Worm (Caenorhabditis elegans) whole organism, mixed stage, embryonic: ENCODE data around the gene C15H9.2.

Experiments
- M03D4.4 ChIP-seq: sonication (generic microtip); optimal IDR thresholded peaks from 2 replicates; lab custom pipeline; 2017; ENCODE audit warnings: mild to moderate bottlenecking, missing genetic modification characterization, missing compliant biosample characterization
- bed-3 ChIP-seq: fragments of 200-800 bp; sonication (Bioruptor generic); optimal IDR thresholded peaks from 3 replicates; lab custom pipeline; 2018; ENCODE audit warnings: mild to moderate bottlenecking, missing genetic modification characterization, moderate library complexity, missing compliant biosample characterization
- blmp-1 ChIP-seq: fragments of 150-350 bp; optimal IDR thresholded peaks from 2 replicates; lab custom pipeline; 2014; ENCODE audit warnings: missing biosample characterization, missing genetic modification characterization
- ceh-39 ChIP-seq: fragments of 150-350 bp; optimal IDR thresholded peaks from 2 replicates; lab custom pipeline; 2014; ENCODE audit warnings: missing biosample characterization, missing genetic modification characterization
- ceh-43 ChIP-seq: fragments of 200-800 bp; sonication (Bioruptor generic); optimal IDR thresholded peaks from 2 replicates; lab custom pipeline; 2018; ENCODE audit warnings: mild to moderate bottlenecking, missing genetic modification characterization, moderate library complexity, missing compliant biosample characterization
- ceh-83 ChIP-seq: fragments of 200-800 bp; sonication (Bioruptor generic); optimal IDR thresholded peaks from 2 replicates; lab custom pipeline; 2018; ENCODE audit warnings: mild to moderate bottlenecking, missing genetic modification characterization, missing compliant biosample characterization
- ces-1 ChIP-seq: fragments of 150-350 bp; optimal IDR thresholded peaks from 2 replicates; lab custom pipeline; 2014; ENCODE audit warnings: missing biosample characterization, missing genetic modification reagents, missing genetic modification characterization
- cnd-1 ChIP-seq: fragments of 200-800 bp; sonication (Bioruptor generic); optimal IDR thresholded peaks from 2 replicates; lab custom pipeline; 2018; ENCODE audit warnings: mild to moderate bottlenecking, missing genetic modification characterization, missing compliant biosample characterization
- drap-1 ChIP-seq: fragments of 200-800 bp; sonication (Bioruptor generic); optimal IDR thresholded peaks from 3 replicates; lab custom pipeline; 2018; ENCODE audit warnings: mild to moderate bottlenecking, missing genetic modification characterization, missing compliant biosample characterization
- elt-1 ChIP-seq: sonication (generic microtip); optimal IDR thresholded peaks from 2 replicates; lab custom pipeline; 2017; ENCODE audit warnings: missing genetic modification characterization, mild to moderate bottlenecking, missing compliant biosample characterization, antibody characterized with exemption, moderate library complexity, borderline replicate concordance; ENCODE audit not compliant: insufficient read depth
- flh-1 ChIP-seq: fragments of 200-800 bp; sonication (Bioruptor generic); optimal IDR thresholded peaks from 2 replicates; lab custom pipeline; 2018; ENCODE audit warnings: mild to moderate bottlenecking, missing genetic modification characterization, moderate library complexity, missing compliant biosample characterization
- ham-2 ChIP-seq: fragments of 200-800 bp; sonication (Bioruptor generic); optimal IDR thresholded peaks from 2 replicates; lab custom pipeline; 2018; ENCODE audit warnings: mild to moderate bottlenecking, missing genetic modification characterization, missing compliant biosample characterization
- hlh-1 ChIP-seq: fragments of 150-350 bp; optimal IDR thresholded peaks from 2 replicates; lab custom pipeline; 2014; ENCODE audit warnings: missing biosample characterization, missing genetic modification reagents, missing genetic modification characterization
- lin-13 ChIP-seq: fragments of 150-350 bp; optimal IDR thresholded peaks from 2 replicates; lab custom pipeline; 2014; ENCODE audit warnings: missing biosample characterization, missing genetic modification characterization
- lin-32 ChIP-seq: fragments of 200-800 bp; sonication (Bioruptor generic); optimal IDR thresholded peaks from 2 replicates; lab custom pipeline; 2018; ENCODE audit warnings: mild to moderate bottlenecking, missing genetic modification characterization, missing compliant biosample characterization
- mab-5 ChIP-seq: fragments of 150-350 bp; optimal IDR thresholded peaks from 2 replicates; lab custom pipeline; 2014; ENCODE audit warnings: missing biosample characterization, missing genetic modification characterization
- mls-2 ChIP-seq: sonication (generic microtip); optimal IDR thresholded peaks from 2 replicates; lab custom pipeline; 2016; ENCODE audit warnings: mild to moderate bottlenecking, missing genetic modification characterization, moderate library complexity, missing compliant biosample characterization
- nhr-2 ChIP-seq: fragments of 150-350 bp; optimal IDR thresholded peaks from 2 replicates; lab custom pipeline; 2014; ENCODE audit warnings: missing biosample characterization, missing genetic modification characterization
- nhr-237 ChIP-seq: fragments of 150-350 bp; optimal IDR thresholded peaks from 2 replicates; lab custom pipeline; 2014; ENCODE audit warnings: missing biosample characterization, missing genetic modification characterization
- nhr-28 ChIP-seq: fragments of 150-350 bp; optimal IDR thresholded peaks from 2 replicates; lab custom pipeline; 2014; ENCODE audit warnings: missing biosample characterization, missing genetic modification characterization
- nhr-76 ChIP-seq: sonication (generic microtip); optimal IDR thresholded peaks from 2 replicates; lab custom pipeline; 2017; ENCODE audit warnings: missing biosample characterization, missing genetic modification characterization
- pha-4 ChIP-seq: fragments of 150-350 bp; optimal IDR thresholded peaks from 2 replicates; lab custom pipeline; 2018; ENCODE audit warnings: missing biosample characterization, missing genetic modification reagents, missing genetic modification characterization
- sem-2 ChIP-seq: fragments of 200-800 bp; sonication (Bioruptor generic); optimal IDR thresholded peaks from 2 replicates; lab custom pipeline; 2018; ENCODE audit warnings: mild to moderate bottlenecking, missing genetic modification characterization, missing compliant biosample characterization
- snpc-4 ChIP-seq: fragments of 150-350 bp; optimal IDR thresholded peaks from 2 replicates; lab custom pipeline; 2014; ENCODE audit warnings: missing biosample characterization, missing genetic modification characterization
- sptf-1 ChIP-seq: sonication (generic microtip); optimal IDR thresholded peaks from 2 replicates; lab custom pipeline; 2017; ENCODE audit warnings: mild to moderate bottlenecking, missing genetic modification characterization, moderate library complexity, missing compliant biosample characterization
- tbx-8 ChIP-seq: fragments of 200-800 bp; sonication (Bioruptor generic); optimal IDR thresholded peaks from 2 replicates; lab custom pipeline; 2018; ENCODE audit warnings: mild to moderate bottlenecking, missing genetic modification characterization, moderate library complexity, missing compliant biosample characterization
- unc-120 ChIP-seq: sonication (generic microtip); optimal IDR thresholded peaks from 2 replicates; lab custom pipeline; 2017; ENCODE audit warnings: missing genetic modification characterization, missing compliant biosample characterization; ENCODE audit not compliant: poor library complexity, severe bottlenecking
- unc-39 ChIP-seq: fragments of 150-350 bp; optimal IDR thresholded peaks from 2 replicates; lab custom pipeline; 2014; ENCODE audit warnings: missing biosample characterization, missing genetic modification characterization
- unc-62 ChIP-seq: fragments of 150-350 bp; optimal IDR thresholded peaks from 2 replicates; lab custom pipeline; 2014; ENCODE audit warnings: missing biosample characterization, missing genetic modification reagents, missing genetic modification characterization
- ztf-11 ChIP-seq: fragments of 150-350 bp; optimal IDR thresholded peaks from 2 replicates; lab custom pipeline; 2014; ENCODE audit warnings: missing biosample characterization, missing genetic modification characterization

C15H9.2 gene

DNA sequence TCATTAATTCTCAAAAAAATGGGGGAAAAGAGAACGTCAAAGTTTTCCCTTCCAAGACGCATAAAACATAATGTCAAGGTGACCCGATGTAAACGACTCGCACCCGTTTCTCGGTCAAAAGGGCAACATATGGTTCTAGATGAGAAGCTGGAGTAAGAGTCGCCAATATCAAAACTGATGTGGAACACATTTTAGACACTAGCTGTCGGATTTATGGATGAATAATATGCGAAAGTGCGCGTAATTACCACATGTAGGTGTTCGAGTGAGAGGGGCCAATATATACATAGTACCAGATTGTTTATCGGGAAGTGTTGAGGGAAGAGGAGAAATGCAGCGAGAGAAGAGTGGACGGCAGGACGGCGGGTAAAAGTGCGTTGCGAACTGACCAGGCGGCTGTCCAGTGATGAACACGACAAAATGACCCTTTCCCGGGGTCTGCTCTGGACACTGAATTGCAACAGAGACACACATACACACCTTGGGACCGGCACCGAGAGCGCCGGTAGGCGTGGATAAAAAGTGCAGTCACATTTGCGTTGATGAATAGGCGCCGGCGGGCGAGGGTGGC lies 32.7 kb downstream of the C15H9.2 start:
- no peak for TF ChIP-seq M03D4.4 (tag; lab: Kevin White, UChicago)
- TF ChIP-seq sptf-1 = peak; percentile 15
- TF ChIP-seq bed-3 (GFP tag; lab: Kevin White, UChicago) = no peak
- TF ChIP-seq snpc-4 (tag; lab: Kevin White, UChicago) = no peak
- TF ChIP-seq hlh-1 = peak; percentile 75
- TF ChIP-seq tbx-8 (GFP tag; lab: Kevin White, UChicago) = no peak
- no peak for TF ChIP-seq mab-5 (tag; lab: Kevin White, UChicago)
- no peak for TF ChIP-seq drap-1 (GFP tag; lab: Kevin White, UChicago)
- peak; percentile 2 for TF ChIP-seq unc-62
- peak; percentile 51 for TF ChIP-seq unc-120 (tag; lab: Kevin White, UChicago)
- no peak for TF ChIP-seq ces-1 (GFP tag; lab: Kevin White, UChicago)
- no peak for TF ChIP-seq ceh-39
- TF ChIP-seq mls-2 (tag; lab: Kevin White, UChicago) = peak; percentile 37
- no peak for TF ChIP-seq unc-39 (tag; lab: Kevin White, UChicago)
- peak; percentile 47 for TF ChIP-seq nhr-2
- TF ChIP-seq sem-2 (GFP tag; lab: Kevin White, UChicago) = no peak

DNA sequence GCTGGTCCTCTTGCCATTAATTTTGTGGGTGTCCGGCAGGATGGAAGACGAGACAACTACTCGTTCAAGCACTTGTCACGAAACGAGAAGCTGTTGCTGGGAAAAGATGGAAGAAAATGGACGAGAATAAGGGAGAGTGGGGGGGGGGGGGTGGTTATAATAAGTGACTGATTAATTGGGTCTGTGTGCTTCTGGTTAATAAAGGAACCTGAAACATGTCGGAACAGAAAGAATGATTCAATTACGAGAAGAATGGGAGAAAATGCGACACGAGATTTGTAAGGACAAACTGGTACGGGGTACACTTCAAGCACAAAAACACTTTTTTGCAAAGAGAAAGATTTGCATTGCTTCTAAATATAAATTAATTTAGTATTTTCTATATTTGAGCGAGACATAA lies 37.1 kb downstream of the C15H9.2 start:
- TF ChIP-seq ces-1 (GFP tag; lab: Kevin White, UChicago) = peak; percentile 85
- TF ChIP-seq nhr-76 = no peak

DNA sequence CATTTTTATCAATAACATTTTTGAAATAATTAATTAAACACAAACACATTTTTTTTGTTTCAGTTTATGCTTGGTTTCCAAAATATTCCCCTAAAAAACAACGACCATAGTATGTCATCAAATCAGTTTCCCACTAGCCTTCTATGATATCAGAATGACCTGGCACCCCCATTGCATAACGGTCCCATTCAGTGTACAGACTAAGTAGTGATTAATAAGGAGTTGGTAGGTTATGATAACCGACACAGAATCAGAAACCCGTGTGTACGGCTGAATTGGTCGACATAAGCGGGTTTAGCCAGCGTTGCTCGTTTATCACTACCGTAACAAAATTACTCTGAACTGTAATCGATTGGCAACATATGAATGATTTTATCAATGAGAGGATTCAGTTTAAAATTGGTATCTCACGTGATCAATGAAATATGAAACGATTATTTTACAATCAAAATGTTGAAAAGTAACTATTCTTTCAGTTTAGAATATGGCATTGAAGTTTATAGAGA lies 39.1 kb downstream of the C15H9.2 start:
- TF ChIP-seq unc-39 (tag; lab: Kevin White, UChicago) (no peak), nhr-28 (tag; lab: Kevin White, UChicago) (no peak), unc-62 (no peak), mab-5 (tag; lab: Kevin White, UChicago) (no peak), ceh-39 (no peak), ztf-11 (tag; lab: Kevin White, UChicago) (no peak), lin-32 (GFP tag; lab: Kevin White, UChicago) (no peak), nhr-76 (no peak), lin-13 (tag; lab: Kevin White, UChicago) (no peak), nhr-237 (tag; lab: Kevin White, UChicago) (no peak), hlh-1 (no peak), sptf-1 (no peak), ham-2 (no peak), pha-4 (no peak), blmp-1 (tag; lab: Kevin White, UChicago) (no peak), cnd-1 (tag; lab: Kevin White, UChicago) (no peak), ceh-83 (GFP tag; lab: Kevin White, UChicago) (no peak), tbx-8 (GFP tag; lab: Kevin White, UChicago) (no peak)

DNA sequence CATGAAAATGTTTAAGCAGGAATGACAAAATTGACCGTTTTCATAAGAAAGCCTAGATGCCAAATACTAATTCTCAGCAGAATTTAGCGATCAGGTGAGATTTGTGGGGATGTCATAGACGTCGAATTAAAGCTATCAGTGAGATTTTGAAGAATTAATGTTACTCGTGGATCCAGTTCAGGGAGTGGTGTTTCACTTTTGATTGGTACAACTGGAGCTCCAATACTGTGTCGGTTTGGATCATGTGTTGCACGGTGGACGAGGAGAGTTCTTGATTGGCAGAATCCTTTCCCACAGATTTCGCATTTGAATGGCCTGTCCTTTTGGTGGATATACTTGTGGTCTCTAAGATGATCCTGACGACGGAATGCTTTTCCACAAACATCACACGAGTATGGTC lies 41.2 kb downstream of the C15H9.2 start:
- TF ChIP-seq cnd-1 (tag; lab: Kevin White, UChicago) = no peak
- TF ChIP-seq unc-62 = no peak
- TF ChIP-seq pha-4 = no peak

DNA sequence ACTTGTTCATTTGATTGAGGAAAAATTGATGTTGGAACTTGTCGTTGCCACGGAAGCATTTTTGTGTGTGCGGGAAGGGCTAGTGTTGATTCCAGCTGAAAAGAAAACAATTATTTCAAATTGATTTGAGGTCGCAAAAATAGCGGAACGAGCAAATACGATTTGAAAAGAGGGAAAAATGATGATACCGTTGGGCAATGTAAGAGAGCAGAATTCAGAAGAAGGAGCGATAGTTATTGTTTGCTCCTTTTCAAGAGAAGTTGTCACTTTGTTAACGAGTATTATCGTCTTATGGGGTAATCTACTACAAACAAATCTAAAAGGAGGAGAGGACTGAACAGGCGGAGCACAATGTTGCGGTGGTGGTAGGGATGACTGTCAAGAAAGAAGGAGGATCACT lies 42.1 kb downstream of the C15H9.2 start, which contains the start of gene odd-2:
Gene odd-2 (minus strand): TSS at position 101 of the 400 bp plus-strand sequence.
- TF ChIP-seq nhr-76 = no peak

DNA sequence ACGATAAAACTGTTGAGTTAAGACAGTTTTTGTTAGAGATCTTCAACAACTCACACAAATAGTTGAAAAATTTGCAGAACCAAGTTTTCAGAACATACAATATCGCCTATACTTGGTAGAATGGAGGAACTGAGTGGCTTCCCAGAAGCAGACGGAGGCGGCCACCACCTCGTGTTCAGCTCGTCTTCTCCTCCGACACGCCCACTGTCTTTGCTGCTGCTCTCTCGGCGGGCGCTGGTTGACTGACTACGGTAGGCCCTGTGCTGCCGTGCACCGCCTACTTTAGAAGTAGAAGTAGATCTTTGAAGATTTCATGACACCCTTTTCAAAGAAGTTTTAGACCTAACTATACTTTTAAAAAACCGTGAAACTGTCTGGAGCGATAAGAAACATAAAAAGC lies 43.7 kb downstream of the C15H9.2 start:
- no peak for TF ChIP-seq ceh-43 (GFP tag; lab: Kevin White, UChicago)
- no peak for TF ChIP-seq cnd-1 (tag; lab: Kevin White, UChicago)
- TF ChIP-seq flh-1 (GFP tag; lab: Kevin White, UChicago) = no peak

DNA sequence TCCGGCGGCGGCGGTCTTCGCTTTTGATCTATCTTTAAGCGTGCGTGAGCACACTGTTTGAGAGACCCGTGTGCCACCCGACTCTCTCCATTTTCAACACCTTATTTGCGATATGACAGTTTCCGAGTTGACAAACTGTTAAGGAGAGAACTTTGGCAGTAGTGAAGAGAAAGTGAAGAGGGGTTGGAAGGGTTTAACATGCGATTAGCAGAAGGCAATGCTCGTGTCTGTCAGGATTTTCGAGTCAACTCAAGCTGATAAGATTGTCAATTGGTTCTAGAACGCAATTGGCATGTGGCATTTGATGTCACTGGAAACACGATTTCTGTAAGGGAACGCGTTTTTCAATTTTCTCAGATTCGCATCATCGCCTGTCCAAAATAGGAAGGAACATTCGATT lies 49.0 kb downstream of the C15H9.2 start:
- TF ChIP-seq lin-32 (GFP tag; lab: Kevin White, UChicago) = no peak
- TF ChIP-seq nhr-237 (tag; lab: Kevin White, UChicago) = no peak
- TF ChIP-seq snpc-4 (tag; lab: Kevin White, UChicago) = no peak
- TF ChIP-seq hlh-1 = no peak
- no peak for TF ChIP-seq blmp-1 (tag; lab: Kevin White, UChicago)
- no peak for TF ChIP-seq unc-120 (tag; lab: Kevin White, UChicago)
- TF ChIP-seq mls-2 (tag; lab: Kevin White, UChicago) = no peak
- TF ChIP-seq elt-1 (tag; lab: Kevin White, UChicago) = no peak
- TF ChIP-seq tbx-8 (GFP tag; lab: Kevin White, UChicago) = no peak
- TF ChIP-seq, all 35 proteins: peak for 0
